Fruit fly (Drosophila melanogaster): ENCODE results near the gene Usp47.

Gene Usp47

DNA sequence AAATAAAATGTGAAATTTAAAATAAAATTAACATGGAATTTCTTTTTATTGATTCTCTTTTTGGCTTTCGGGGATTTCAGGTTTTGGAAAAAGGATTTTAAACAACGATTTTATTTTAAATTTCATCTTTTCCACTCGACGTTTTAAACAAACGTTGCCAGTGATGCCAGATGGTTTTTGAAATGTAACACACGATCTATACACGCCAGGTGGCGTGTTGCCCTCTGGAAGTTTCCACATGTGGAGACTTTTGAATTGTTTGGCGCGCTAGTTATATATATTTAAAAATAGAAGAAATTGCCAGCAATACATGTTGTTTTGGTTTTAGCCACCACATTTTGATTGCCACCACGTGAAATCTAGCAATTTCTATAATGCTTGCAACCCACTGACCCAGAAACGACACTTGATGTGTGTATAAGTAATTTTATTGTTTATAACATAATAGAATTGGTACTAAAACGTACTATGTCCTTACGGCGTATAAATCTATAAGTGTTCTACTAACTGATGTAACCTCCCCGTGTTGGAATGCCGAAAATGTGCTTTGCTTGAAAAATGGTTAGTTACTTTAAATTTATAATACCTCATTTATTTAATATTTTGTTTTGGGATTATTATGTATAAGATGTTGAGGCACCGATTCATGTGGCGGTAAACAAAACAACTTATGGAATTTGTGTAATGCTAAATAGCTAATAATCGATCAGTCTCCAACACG, 3.0 kb upstream of the Usp47 start (continued):
- TF ChIP-seq vfl (GFP tag; optimal IDR thresholded peaks at IDR 0.05), result no peak
- TF ChIP-seq pzg (GFP tag; optimal IDR thresholded peaks at IDR 0.05), result peak; percentile 58
- peak; percentile 23 for TF ChIP-seq nmo (GFP tag; optimal IDR thresholded peaks at IDR 0.05)
- peak; percentile 25 for TF ChIP-seq Mad (GFP tag; optimal IDR thresholded peaks at IDR 0.05)
- peak; percentile 8 for TF ChIP-seq pita (GFP tag; optimal IDR thresholded peaks at IDR 0.05)
- peak; percentile 53 for TF ChIP-seq CG14710 (tag; optimal IDR thresholded peaks at IDR 0.05)
- no peak for TF ChIP-seq CG2889 (GFP tag; IDR thresholded peaks at IDR 0.05)
- no peak for TF ChIP-seq cg (GFP tag; optimal IDR thresholded peaks at IDR 0.05)
- TF ChIP-seq crc (GFP tag; optimal IDR thresholded peaks at IDR 0.05), result no peak
- peak; percentile 19 for TF ChIP-seq gfzf (GFP tag; optimal IDR thresholded peaks at IDR 0.05)
- peak; percentile 64 for TF ChIP-seq CG42726 (GFP tag; IDR thresholded peaks at IDR 0.05; ENCODE audit: partially characterized antibody)
- no peak for TF ChIP-seq NC2β (GFP tag; optimal IDR thresholded peaks at IDR 0.05)
- TF ChIP-seq CG12659 (GFP tag; optimal IDR thresholded peaks at IDR 0.05), result peak; percentile 46
- TF ChIP-seq Dip2 (GFP tag; IDR thresholded peaks at IDR 0.05), result no peak
- TF ChIP-seq Xbp1 (GFP tag; optimal IDR thresholded peaks at IDR 0.05), result peak; percentile 25
- TF ChIP-seq Ets97D (GFP tag; optimal IDR thresholded peaks at IDR 0.05), result peak; percentile 66
- TF ChIP-seq CG2116 (GFP tag; optimal IDR thresholded peaks at IDR 0.05), result peak; percentile 60
- TF ChIP-seq tx (GFP tag; optimal IDR thresholded peaks at IDR 0.05), result no peak
- no peak for TF ChIP-seq CG17612 (GFP tag; IDR thresholded peaks at IDR 0.05)
- peak; percentile 97 for TF ChIP-seq CTCF (GFP tag; optimal IDR thresholded peaks at IDR 0.05)
- no peak for TF ChIP-seq ro (GFP tag; IDR thresholded peaks at IDR 0.05)
- TF ChIP-seq NfI (GFP tag; optimal IDR thresholded peaks at IDR 0.05), result peak; percentile 14
- peak; percentile 46; the same call in 1 of the 2 replicates for TF ChIP-seq CG13287 (GFP tag; IDR thresholded peaks at IDR 0.05; ENCODE audit: partially characterized antibody)
- peak; percentile 1 for TF ChIP-seq Fer3 (tag; optimal IDR thresholded peaks at IDR 0.05)
- peak; percentile 98 for TF ChIP-seq Dp (GFP tag; optimal IDR thresholded peaks at IDR 0.05)
- TF ChIP-seq YL-1 (GFP tag; optimal IDR thresholded peaks at IDR 0.05), result peak; percentile 34
- TF ChIP-seq ranshi (GFP tag; IDR thresholded peaks at IDR 0.05), result no peak
- peak; percentile 20; the same call in 1 of the 2 replicates for TF ChIP-seq Bgb (GFP tag; IDR thresholded peaks at IDR 0.05; ENCODE audit: partially characterized antibody)

DNA sequence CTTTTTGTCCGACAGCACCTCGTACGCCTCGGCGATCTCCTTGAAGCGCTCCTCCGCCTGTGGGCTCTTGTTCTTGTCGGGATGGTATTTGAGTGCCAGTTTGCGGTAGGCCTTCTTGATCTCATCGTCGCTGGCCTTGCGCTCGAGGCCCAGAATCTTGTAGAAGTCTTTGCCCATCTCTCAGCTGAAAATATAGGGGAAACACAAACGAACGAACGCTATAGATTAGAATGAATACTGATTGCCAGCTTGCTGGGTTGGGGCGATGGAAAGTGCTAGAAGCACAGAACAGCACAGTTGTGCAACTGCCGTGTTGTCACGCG, 1.4 kb upstream of the Usp47 start:
- no peak for TF ChIP-seq lbe (GFP tag; optimal IDR thresholded peaks at IDR 0.05)
- no peak for TF ChIP-seq pita (GFP tag; optimal IDR thresholded peaks at IDR 0.05)
- peak; percentile 67 for TF ChIP-seq CG4328 (GFP tag; optimal IDR thresholded peaks at IDR 0.05)
- no peak for TF ChIP-seq CG42726 (GFP tag; IDR thresholded peaks at IDR 0.05; ENCODE audit: partially characterized antibody)
- no peak for TF ChIP-seq Sry-β (GFP tag; optimal IDR thresholded peaks at IDR 0.05)
- peak in 1 of 2 experiments; percentile 99 for TF ChIP-seq Pdp1 (GFP tag; optimal IDR thresholded peaks at IDR 0.05)
- no peak for TF ChIP-seq CG10431 (GFP tag; optimal IDR thresholded peaks at IDR 0.05)
- no peak for TF ChIP-seq CG10274 (GFP tag; optimal IDR thresholded peaks at IDR 0.05)
- no peak for TF ChIP-seq Chrac-16 (GFP tag; optimal IDR thresholded peaks at IDR 0.05)
- TF ChIP-seq amos (GFP tag; IDR thresholded peaks at IDR 0.05; ENCODE audit: partially characterized antibody), result no peak
- no peak for TF ChIP-seq sr (GFP tag; IDR thresholded peaks at IDR 0.05)
- TF ChIP-seq aop (GFP tag; IDR thresholded peaks at IDR 0.05), result no peak
- peak in 1 of 2 experiments; percentile 17 for TF ChIP-seq insv (GFP tag; optimal IDR thresholded peaks at IDR 0.05)
- TF ChIP-seq sima (GFP tag; optimal IDR thresholded peaks at IDR 0.05), result no peak
- TF ChIP-seq emc (GFP tag; optimal IDR thresholded peaks at IDR 0.05), result no peak
- TF ChIP-seq CG17359 (tag; optimal IDR thresholded peaks at IDR 0.05), result no peak
- peak; percentile 49 for TF ChIP-seq cwo (GFP tag; optimal IDR thresholded peaks at IDR 0.05)
- TF ChIP-seq bigmax (GFP tag; optimal IDR thresholded peaks at IDR 0.05), result no peak
- TF ChIP-seq en (GFP tag; optimal IDR thresholded peaks at IDR 0.05), result no peak
- TF ChIP-seq NFAT (GFP tag; IDR thresholded peaks at IDR 0.05), result no peak
- TF ChIP-seq kah (GFP tag; optimal IDR thresholded peaks at IDR 0.05), result no peak
- TF ChIP-seq CG9609 (GFP tag; optimal IDR thresholded peaks at IDR 0.05), result no peak
- no peak for TF ChIP-seq tna (GFP tag; IDR thresholded peaks at IDR 0.05; ENCODE audit: partially characterized antibody)
- no peak for TF ChIP-seq fu2 (GFP tag; optimal IDR thresholded peaks at IDR 0.05)
- no peak for TF ChIP-seq HmgZ (tag; optimal IDR thresholded peaks at IDR 0.05)

Measured in whole organism, embryonic.